Fruit fly (Drosophila melanogaster) whole organism, pupa: Measurements from ENCODE around the gene CG14864.

Experiments
- CG10348 ChIP-seq: fragments of 200-800 bp; sonication (Bioruptor generic); IDR thresholded peaks from 2 replicates; pipeline ENCODE4 v1.3.6; 2022; ENCODE audit warnings: missing biosample characterization, missing genetic modification characterization
- CG12605 ChIP-seq: fragments of 200-800 bp; sonication (Bioruptor generic); IDR thresholded peaks from 2 replicates; pipeline ENCODE4 v1.3.6; 2022; ENCODE audit warnings: missing biosample characterization, missing genetic modification characterization
- CG13204 ChIP-seq: fragments of 200-800 bp; sonication (Bioruptor generic); optimal IDR thresholded peaks from 2 replicates; lab custom pipeline; 2018; ENCODE audit warnings: missing biosample characterization, mild to moderate bottlenecking, missing genetic modification characterization, moderate library complexity
- CG14655 ChIP-seq: fragments of 200-800 bp; sonication (Bioruptor generic); optimal IDR thresholded peaks from 3 replicates; lab custom pipeline; 2017; ENCODE audit warnings: mild to moderate bottlenecking, missing biosample characterization, missing genetic modification reagents, missing genetic modification characterization
- CG15710 ChIP-seq: fragments of 200-800 bp; sonication (Bioruptor generic); optimal IDR thresholded peaks from 2 replicates; lab custom pipeline; 2018; ENCODE audit warnings: missing biosample characterization, mild to moderate bottlenecking, missing genetic modification characterization, moderate library complexity
- CG17806 ChIP-seq: fragments of 200-800 bp; sonication (Bioruptor generic); optimal IDR thresholded peaks from 2 replicates; lab custom pipeline; 2018; ENCODE audit warnings: missing biosample characterization, mild to moderate bottlenecking, missing genetic modification characterization, moderate library complexity
- CG32121 ChIP-seq: fragments of 200-800 bp; sonication (Bioruptor generic); IDR thresholded peaks from 2 replicates; pipeline ENCODE4 v1.3.6; 2022; ENCODE audit warnings: missing biosample characterization, missing genetic modification characterization
- CG34367 ChIP-seq: fragments of 200-800 bp; sonication (Bioruptor generic); optimal IDR thresholded peaks from 2 replicates; lab custom pipeline; 2018; ENCODE audit warnings: missing biosample characterization, mild to moderate bottlenecking, missing genetic modification characterization
- CG4496 ChIP-seq: fragments of 200-800 bp; sonication (Bioruptor generic); IDR thresholded peaks from 3 replicates; pipeline ENCODE4 v1.3.6; 2022; ENCODE audit warnings: missing biosample characterization, missing genetic modification characterization
- CG8159 ChIP-seq: fragments of 200-800 bp; sonication (Bioruptor generic); optimal IDR thresholded peaks from 3 replicates; lab custom pipeline; 2018; ENCODE audit warnings: missing biosample characterization, mild to moderate bottlenecking, missing genetic modification characterization, moderate library complexity
- CG9948 ChIP-seq: fragments of 200-800 bp; sonication (Bioruptor generic); optimal IDR thresholded peaks from 2 replicates; lab custom pipeline; 2018; ENCODE audit warnings: missing biosample characterization, mild to moderate bottlenecking, missing genetic modification characterization, moderate library complexity
- D1 ChIP-seq: fragments of 200-800 bp; sonication (Bioruptor generic); optimal IDR thresholded peaks from 2 replicates; lab custom pipeline; 2018; ENCODE audit warnings: missing biosample characterization, mild to moderate bottlenecking, missing genetic modification characterization, moderate library complexity
- EcR ChIP-seq: fragments of 200-800 bp; sonication (Bioruptor generic); optimal IDR thresholded peaks from 3 replicates; lab custom pipeline; 2019; ENCODE audit warnings: missing biosample characterization, missing genetic modification characterization, mild to moderate bottlenecking, moderate library complexity, missing genetic modification reagents
- Ets98B ChIP-seq: fragments of 200-800 bp; sonication (Bioruptor generic); IDR thresholded peaks from 2 replicates; pipeline ENCODE4 v1.3.6; 2022; ENCODE audit warnings: missing biosample characterization, missing genetic modification characterization
- Pif1A ChIP-seq: fragments of 200-800 bp; sonication (Bioruptor generic); optimal IDR thresholded peaks from 3 replicates; lab custom pipeline; 2016; ENCODE audit warnings: missing biosample characterization, missing genetic modification characterization
- Pif1B ChIP-seq: fragments of 200-800 bp; sonication (Bioruptor generic); optimal IDR thresholded peaks from 3 replicates; lab custom pipeline; 2016; ENCODE audit warnings: missing biosample characterization, missing genetic modification characterization
- Snoo ChIP-seq: fragments of 200-800 bp; sonication (Bioruptor generic); optimal IDR thresholded peaks from 3 replicates; lab custom pipeline; 2017; ENCODE audit warnings: missing biosample characterization, mild to moderate bottlenecking, missing genetic modification characterization, inconsistent platforms
- fd96Ca ChIP-seq: fragments of 200-800 bp; sonication (Bioruptor generic); IDR thresholded peaks from 3 replicates; pipeline ENCODE4 v1.3.6; 2022; ENCODE audit warnings: missing biosample characterization, missing genetic modification characterization
- gl ChIP-seq: fragments of 200-800 bp; sonication (Bioruptor generic); optimal IDR thresholded peaks from 2 replicates; lab custom pipeline; 2018; ENCODE audit warnings: missing biosample characterization, mild to moderate bottlenecking, missing genetic modification characterization

The CG14864 gene

dm6 chr3R:15297904-15298303 is 29.6 kb upstream of the CG14864 start:
- no peak for TF ChIP-seq CG34367 (tag; lab: Kevin White, UChicago)

- no peak for TF ChIP-seq Pif1B (GFP tag; lab: Kevin White, UChicago)
- no peak for TF ChIP-seq Ets98B (GFP tag; lab: Robert Waterston, UW)
- no peak for TF ChIP-seq CG32121
- no peak for TF ChIP-seq CG13204
- TF ChIP-seq CG4496: no peak
- TF ChIP-seq Snoo (tag; lab: Kevin White, UChicago): no peak
- TF ChIP-seq CG14655: no peak
Observed at dm6 chr3R:15293878-15294350, 25.6 kb upstream of the CG14864 start.

dm6 chr3R:15293005-15293877 is 24.9 kb upstream of the CG14864 start:
- TF ChIP-seq Snoo (tag; lab: Kevin White, UChicago): peak; percentile 52
- TF ChIP-seq CG32121: no peak
- TF ChIP-seq CG9948 (tag; lab: Kevin White, UChicago): no peak
- TF ChIP-seq Pif1A (GFP tag; lab: Kevin White, UChicago): peak; percentile 29
- 0 out of 2 replicates have a peak, but pooled peaks have one; percentile 31 for TF ChIP-seq CG12605
- peak; percentile 16; the same call in 1 of the 3 replicates for TF ChIP-seq fd96Ca (GFP tag; lab: Robert Waterston, UW)
- TF ChIP-seq, all 21 proteins: peak for 4

DNA sequence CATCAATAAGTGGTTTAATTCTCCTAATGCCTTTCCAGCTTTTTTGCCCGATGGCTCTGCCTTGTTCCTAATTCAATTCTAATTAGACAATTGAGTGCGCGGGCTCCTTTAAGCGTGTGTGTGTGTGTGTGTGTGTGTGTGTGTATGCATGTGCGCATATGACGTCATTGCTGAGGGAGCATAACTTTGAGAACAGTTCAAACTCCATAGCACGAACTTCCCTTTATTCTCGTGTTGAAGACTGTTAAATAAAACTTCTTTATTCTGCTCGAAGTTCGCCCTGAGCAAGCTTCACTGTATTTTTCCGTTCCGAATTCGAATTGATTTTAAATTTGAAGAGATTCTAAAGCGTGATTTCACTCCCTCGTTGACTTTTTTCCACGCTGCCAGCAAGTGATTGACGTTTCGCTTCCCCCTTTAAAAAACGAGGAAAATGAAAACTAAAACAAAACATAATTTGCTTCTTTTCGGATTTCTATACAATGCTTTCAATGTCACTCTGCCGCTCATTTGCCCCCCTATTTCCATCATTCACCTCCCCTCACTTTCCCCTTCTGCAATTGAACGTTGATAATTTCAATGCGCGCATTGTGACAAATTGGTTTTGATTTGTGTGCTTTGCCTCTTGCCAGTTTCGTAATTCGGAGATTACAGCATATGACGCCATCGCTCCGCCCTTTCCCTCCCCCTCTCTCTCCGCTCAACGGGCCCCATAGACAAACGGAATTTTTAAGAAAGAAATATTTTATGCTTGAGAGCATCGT is 24.1 kb upstream of the CG14864 start:
- TF ChIP-seq CG10348 (GFP tag; lab: Robert Waterston, UW) (no peak), D1 (tag; lab: Kevin White, UChicago) (no peak), fd96Ca (GFP tag; lab: Robert Waterston, UW) (no peak), CG14655 (no peak), gl (no peak)

- TF ChIP-seq CG8159 (no peak), CG34367 (tag; lab: Kevin White, UChicago) (peak; percentile 43), CG17806 (tag; lab: Kevin White, UChicago) (no peak), CG15710 (tag; lab: Kevin White, UChicago) (peak; percentile 49), EcR (GFP tag; lab: Kevin White, UChicago) (peak; percentile 38), CG14655 (no peak), CG13204 (peak; percentile 55), gl (peak; percentile 21)
- TF ChIP-seq, all 21 proteins: peak for 5
Observed at dm6 chr3R:15291551-15292223, 23.3 kb upstream of the CG14864 start.

DNA sequence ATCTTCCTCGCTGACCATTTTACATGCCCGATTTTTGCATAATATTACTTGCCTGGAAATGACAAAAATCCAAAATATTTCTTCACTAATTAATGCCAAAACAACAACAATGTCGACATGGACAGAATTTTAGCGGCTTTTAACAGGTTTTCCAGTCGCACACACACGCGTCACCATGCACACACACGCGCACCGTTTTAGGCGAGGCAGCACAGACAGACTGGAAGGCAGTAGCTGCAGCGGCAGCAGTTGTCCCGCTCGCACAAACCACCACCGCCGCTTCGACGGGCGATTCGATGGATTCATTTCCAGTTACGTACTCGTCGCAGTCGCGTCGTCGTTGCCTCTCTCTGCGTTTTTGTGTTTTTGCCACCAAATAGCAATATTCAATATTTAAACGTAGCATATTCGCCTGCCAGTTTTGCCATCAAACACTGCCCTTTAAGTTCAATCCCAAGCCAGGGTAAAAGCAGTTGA is 22.3 kb upstream of the CG14864 start, which contains the start of gene CG45218:
Gene CG45218, minus strand, starts transcription at position 158 of the 477 bp plus-strand sequence.
- TF ChIP-seq CG8159 (no peak), CG13204 (peak; percentile 18), EcR (GFP tag; lab: Kevin White, UChicago) (peak; percentile 17), Snoo (tag; lab: Kevin White, UChicago) (peak; percentile 19), CG12605 (no peak), Pif1A (GFP tag; lab: Kevin White, UChicago) (no peak)

dm6 chr3R:15289828-15290641 is 21.7 kb upstream of the CG14864 start:
- TF ChIP-seq CG17806 (tag; lab: Kevin White, UChicago) (no peak), CG9948 (tag; lab: Kevin White, UChicago) (no peak)
